Worm (Caenorhabditis elegans): ENCODE data around the gene spdl-1.

Gene spdl-1

ce11 chrII:7810869-7811543 lies 29.6 kb downstream of the spdl-1 start, which contains the start of gene cki-1 (continued):
- TF ChIP-seq nhr-232 (tag; optimal IDR thresholded peaks at IDR 0.05), result peak; percentile 22

ce11 chrII:7812332-7812731 lies 31.0 kb downstream of the spdl-1 start:
- TF ChIP-seq ceh-18 (tag; optimal IDR thresholded peaks at IDR 0.05) (no peak), Y22D7AL.16 (tag; optimal IDR thresholded peaks at IDR 0.05) (no peak), che-1 (tag; optimal IDR thresholded peaks at IDR 0.05) (no peak), npax-4 (tag; optimal IDR thresholded peaks at IDR 0.05) (no peak), ceh-48 (tag; optimal IDR thresholded peaks at IDR 0.05) (no peak), dmd-4 (tag; optimal IDR thresholded peaks at IDR 0.05; ENCODE audit: borderline replicate concordance) (no peak), ceh-30 (tag; optimal IDR thresholded peaks at IDR 0.05) (no peak), sdc-2 (tag; optimal IDR thresholded peaks at IDR 0.05) (peak; percentile 15), unc-86 (tag; optimal IDR thresholded peaks at IDR 0.05) (no peak), gmeb-2 (tag; optimal IDR thresholded peaks at IDR 0.05) (no peak), syd-9 (tag; optimal IDR thresholded peaks at IDR 0.05) (no peak), eyg-1 (tag; optimal IDR thresholded peaks at IDR 0.05) (no peak), ttx-3 (tag; optimal IDR thresholded peaks at IDR 0.05) (no peak), madf-2 (tag; optimal IDR thresholded peaks at IDR 0.05) (no peak), elt-2 (tag; optimal IDR thresholded peaks at IDR 0.05) (peak; percentile 46), unc-55 (GFP tag; optimal IDR thresholded peaks at IDR 0.05) (peak; percentile 1), pros-1 (tag; optimal IDR thresholded peaks at IDR 0.05) (no peak), pat-9 (tag; optimal IDR thresholded peaks at IDR 0.05) (no peak), pax-1 (tag; optimal IDR thresholded peaks at IDR 0.05) (no peak), hlh-6 (tag; optimal IDR thresholded peaks at IDR 0.05) (no peak), lim-6 (tag; optimal IDR thresholded peaks at IDR 0.05) (no peak), ceh-19 (GFP tag; optimal IDR thresholded peaks at IDR 0.05) (no peak), fkh-6 (tag; optimal IDR thresholded peaks at IDR 0.05) (no peak), C08G9.2 (tag; optimal IDR thresholded peaks at IDR 0.05) (no peak), F13H6.1 (tag; optimal IDR thresholded peaks at IDR 0.05) (no peak), fax-1 (tag; optimal IDR thresholded peaks at IDR 0.05) (no peak), nhr-11 (tag; optimal IDR thresholded peaks at IDR 0.05) (no peak), hlh-8 (tag; optimal IDR thresholded peaks at IDR 0.05) (no peak), ets-4 (tag; optimal IDR thresholded peaks at IDR 0.05) (no peak), pha-2 (tag; optimal IDR thresholded peaks at IDR 0.05) (no peak), pag-3 (tag; optimal IDR thresholded peaks at IDR 0.05; ENCODE audit: borderline replicate concordance) (no peak), ama-1 (optimal IDR thresholded peaks at IDR 0.05) (peak; percentile 39), ceh-9 (tag; optimal IDR thresholded peaks at IDR 0.05) (no peak)

ce11 chrII:7813237-7813636 lies 31.9 kb downstream of the spdl-1 start:
- TF ChIP-seq C38D4.7 (GFP tag; optimal IDR thresholded peaks at IDR 0.05) (no peak), ceh-31 (tag; optimal IDR thresholded peaks at IDR 0.05) (peak; percentile 27), sox-2 (GFP tag; IDR thresholded peaks at IDR 0.05) (no peak; the same call in 1 of the 2 replicates)

DNA sequence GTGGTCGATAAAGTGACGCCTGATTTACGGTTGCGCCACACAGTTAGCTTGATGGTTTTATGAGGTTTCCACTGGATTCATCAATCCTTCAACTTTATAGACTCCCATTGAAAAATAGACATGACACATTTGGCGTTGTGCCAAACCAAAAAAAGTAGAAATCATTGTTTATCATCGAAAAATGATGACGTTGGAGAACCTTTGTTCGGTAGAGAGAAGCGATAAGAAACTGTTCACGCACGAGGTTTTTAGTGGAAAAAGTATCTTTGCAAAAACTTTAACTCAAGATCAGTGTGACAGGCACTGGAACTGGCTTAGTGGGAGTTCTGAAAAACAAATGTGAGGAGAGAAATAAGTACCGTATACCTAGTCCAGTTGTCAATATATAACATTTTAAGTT lies 32.3 kb downstream of the spdl-1 start:
- TF ChIP-seq unc-3 (GFP tag; conservative IDR thresholded peaks at IDR 0.05) (no peak), unc-3 (tag; optimal IDR thresholded peaks at IDR 0.05) (no peak), ceh-14 (tag; optimal IDR thresholded peaks at IDR 0.05) (no peak), elt-2 (tag; optimal IDR thresholded peaks at IDR 0.05) (no peak), ceh-45 (GFP tag; IDR thresholded peaks at IDR 0.05) (no peak), unc-55 (GFP tag; optimal IDR thresholded peaks at IDR 0.05) (no peak), unc-42 (tag; optimal IDR thresholded peaks at IDR 0.05) (no peak), pqm-1 (tag; optimal IDR thresholded peaks at IDR 0.05) (no peak), pha-4 (tag; optimal IDR thresholded peaks at IDR 0.05) (no peak), pros-1 (tag; optimal IDR thresholded peaks at IDR 0.05) (no peak)
